Fruit fly (Drosophila melanogaster) whole organism: ENCODE measurements around the gene CG15814.

Source experiments
- CG8478 ChIP-seq: fragments of >200 bp; optimal IDR thresholded peaks from 2 replicates; lab custom pipeline; 2018; ENCODE audit warnings: inconsistent platforms
- EcR ChIP-seq, 2 experiments: fragments of >200 bp; optimal IDR thresholded peaks; 2 replicates each; lab custom pipeline; 2017; ENCODE audit warnings: missing biosample characterization in 2 of 2, missing genetic modification characterization in 2 of 2, missing genetic modification reagents in 2 of 2
- pan ChIP-seq: fragments of >200 bp; optimal IDR thresholded peaks from 2 replicates; lab custom pipeline; 2017
- psq ChIP-seq: fragments of >200 bp; optimal IDR thresholded peaks from 2 replicates; lab custom pipeline; 2017
- usp ChIP-seq: fragments of >200 bp; optimal IDR thresholded peaks from 2 replicates; lab custom pipeline; 2017; ENCODE audit warnings: missing biosample characterization, missing genetic modification characterization, mixed read lengths

dm6 chrX:17830644-17831043 is 19.5 kb downstream of the CG15814 start, which contains the start of gene CG6398:
- TF ChIP-seq pan (lab: Kevin White, UChicago) = no peak
- TF ChIP-seq EcR (GFP tag; optimal IDR thresholded peaks at IDR 0.05; lab: Kevin White, UChicago) = no peak
- no peak for TF ChIP-seq CG8478 (lab: Kevin White, UChicago)
- TF ChIP-seq psq (lab: Kevin White, UChicago) = no peak
- no peak for TF ChIP-seq usp (GFP tag; lab: Kevin White, UChicago)
